Worm (Caenorhabditis elegans) whole organism, young adult: ENCODE measurements around the gene W02G9.4.

Experiments used
- B0035.1 ChIP-seq: sonication (generic microtip); optimal IDR thresholded peaks from 2 replicates; lab custom pipeline; 2016; ENCODE audit warnings: missing genetic modification characterization, mild to moderate bottlenecking, missing compliant biosample characterization, missing genotype, missing genetic modification reagents
- C17E4.6 ChIP-seq: fragments of 200-800 bp; sonication (Bioruptor generic); IDR thresholded peaks from 2 replicates; pipeline ENCODE4 v1.3.6; 2022; ENCODE audit warnings: missing genetic modification reagents, missing genetic modification characterization, missing compliant biosample characterization
- D2030.7 ChIP-seq: fragments of 200-800 bp; sonication (Bioruptor generic); IDR thresholded peaks from 2 replicates; pipeline ENCODE4 v1.3.6; 2022; ENCODE audit warnings: missing genetic modification reagents, missing genetic modification characterization, missing compliant biosample characterization
- F10E7.11 ChIP-seq: sonication (generic microtip); optimal IDR thresholded peaks from 2 replicates; lab custom pipeline; 2017; ENCODE audit warnings: mild to moderate bottlenecking, missing genetic modification characterization, moderate library complexity, missing compliant biosample characterization
- F22D6.2 ChIP-seq: sonication (generic microtip); optimal IDR thresholded peaks from 2 replicates; lab custom pipeline; 2016; ENCODE audit warnings: mild to moderate bottlenecking, missing genetic modification characterization, missing compliant biosample characterization
- F23B12.7 ChIP-seq: sonication (generic microtip); optimal IDR thresholded peaks from 2 replicates; lab custom pipeline; 2017; ENCODE audit warnings: missing genetic modification characterization, mild to moderate bottlenecking, missing compliant biosample characterization, antibody characterized with exemption, moderate library complexity; ENCODE audit not compliant: insufficient read depth
- F33H1.4 ChIP-seq: fragments of 200-800 bp; sonication (Bioruptor generic); IDR thresholded peaks from 2 replicates; pipeline ENCODE4 v1.3.6; 2022; ENCODE audit warnings: missing genetic modification reagents, missing genetic modification characterization, missing compliant biosample characterization
- F39B2.1 ChIP-seq: fragments of 200-800 bp; sonication (Bioruptor generic); IDR thresholded peaks from 2 replicates; pipeline ENCODE4 v1.3.6; 2022; ENCODE audit warnings: missing genetic modification reagents, missing genetic modification characterization, missing compliant biosample characterization
- F52B5.7 ChIP-seq: sonication (generic microtip); optimal IDR thresholded peaks from 2 replicates; lab custom pipeline; 2016; ENCODE audit warnings: mild to moderate bottlenecking, missing genetic modification characterization, missing compliant biosample characterization
- F57A8.1 ChIP-seq: fragments of 200-800 bp; sonication (Bioruptor generic); optimal IDR thresholded peaks from 2 replicates; lab custom pipeline; 2018; ENCODE audit warnings: mild to moderate bottlenecking, missing genetic modification characterization, moderate library complexity, missing compliant biosample characterization
- T26A5.8 ChIP-seq: sonication (generic microtip); optimal IDR thresholded peaks from 2 replicates; lab custom pipeline; 2016; ENCODE audit warnings: missing genetic modification characterization, missing compliant biosample characterization
- Y53G8AR.9 ChIP-seq: fragments of 200-800 bp; sonication (Bioruptor generic); conservative IDR thresholded peaks from 2 replicates; pipeline ENCODE4 v1.3.6; 2022; ENCODE audit warnings: missing genetic modification reagents, missing genetic modification characterization, missing compliant biosample characterization
- Y95B8A.8 ChIP-seq: fragments of 200-800 bp; sonication (Bioruptor generic); IDR thresholded peaks from 2 replicates; pipeline ENCODE4 v1.3.6; 2022; ENCODE audit warnings: missing genetic modification reagents, missing genetic modification characterization, missing compliant biosample characterization
- aptf-2 ChIP-seq: fragments of 200-800 bp; sonication (Bioruptor generic); conservative IDR thresholded peaks from 2 replicates; pipeline ENCODE4 v1.3.6; 2022; ENCODE audit warnings: missing genetic modification reagents, missing genetic modification characterization, missing compliant biosample characterization
- bed-1 ChIP-seq: fragments of 200-800 bp; sonication (Bioruptor generic); IDR thresholded peaks from 2 replicates; pipeline ENCODE4 v1.3.6; 2022; ENCODE audit warnings: missing genetic modification reagents, missing genetic modification characterization, missing compliant biosample characterization
- cebp-1 ChIP-seq, 2 experiments: fragments of 200-800 bp in 1 of 2; sonication (Bioruptor generic) in 1 of 2; sonication (generic microtip) in 1 of 2; IDR thresholded peaks in 1 of 2; optimal IDR thresholded peaks in 1 of 2; 2 replicates each; pipeline versions ENCODE4 v1.3.6 to Lab custom; 2017 to 2022; ENCODE audit warnings: missing compliant biosample characterization in 2 of 2, missing genetic modification characterization in 2 of 2, mild to moderate bottlenecking in 1 of 2, missing genetic modification reagents in 1 of 2, moderate library complexity in 1 of 2
- ceh-100 ChIP-seq: fragments of 200-800 bp; sonication (Bioruptor generic); IDR thresholded peaks from 2 replicates; pipeline ENCODE4 v1.3.6; 2022; ENCODE audit warnings: missing genetic modification reagents, missing genetic modification characterization, missing compliant biosample characterization
- ceh-91 ChIP-seq: fragments of 200-800 bp; sonication (Bioruptor generic); IDR thresholded peaks from 2 replicates; pipeline ENCODE4 v1.3.6; 2022; ENCODE audit warnings: missing genetic modification reagents, missing genetic modification characterization, missing compliant biosample characterization
- die-1 ChIP-seq: sonication (generic microtip); optimal IDR thresholded peaks from 2 replicates; lab custom pipeline; 2016; ENCODE audit warnings: missing genotype, mild to moderate bottlenecking, missing genetic modification characterization, missing compliant biosample characterization
- egl-18 ChIP-seq: fragments of 200-800 bp; sonication (Bioruptor generic); IDR thresholded peaks from 2 replicates; pipeline ENCODE4 v1.3.6; 2022; ENCODE audit warnings: missing genetic modification reagents, missing genetic modification characterization, missing compliant biosample characterization
- fkh-3 ChIP-seq: sonication (generic microtip); optimal IDR thresholded peaks from 2 replicates; lab custom pipeline; 2016; ENCODE audit warnings: mild to moderate bottlenecking, missing genetic modification characterization, missing compliant biosample characterization
- him-1 ChIP-seq: sonication (generic microtip); optimal IDR thresholded peaks from 2 replicates; lab custom pipeline; 2016; ENCODE audit warnings: missing genotype, missing genetic modification reagents, missing genetic modification characterization, missing compliant biosample characterization
- hlh-12 ChIP-seq: sonication (generic microtip); optimal IDR thresholded peaks from 2 replicates; lab custom pipeline; 2016; ENCODE audit warnings: missing genetic modification characterization, missing compliant biosample characterization
- hmg-20 ChIP-seq: fragments of 200-800 bp; sonication (Bioruptor generic); IDR thresholded peaks from 2 replicates; pipeline ENCODE4 v1.3.6; 2022; ENCODE audit warnings: missing genetic modification reagents, missing genetic modification characterization, missing compliant biosample characterization
- hrde-1 ChIP-seq: sonication (generic microtip); optimal IDR thresholded peaks from 2 replicates; lab custom pipeline; 2016; ENCODE audit warnings: missing genetic modification characterization, mild to moderate bottlenecking, missing compliant biosample characterization, moderate library complexity, missing genotype, missing genetic modification reagents, borderline replicate concordance
- hsf-1 ChIP-seq: fragments of 200-800 bp; sonication (Bioruptor generic); IDR thresholded peaks from 2 replicates; pipeline ENCODE4 v1.3.6; 2022; ENCODE audit warnings: missing genetic modification reagents, missing genetic modification characterization, missing compliant biosample characterization
- let-607 ChIP-seq, 2 experiments: fragments of 200-800 bp in 1 of 2; sonication (Bioruptor generic) in 1 of 2; sonication (generic microtip) in 1 of 2; optimal IDR thresholded peaks; 2 replicates each; lab custom pipeline; 2016 to 2018; ENCODE audit warnings: mild to moderate bottlenecking in 2 of 2, missing compliant biosample characterization in 2 of 2, missing genetic modification characterization in 2 of 2, moderate library complexity in 2 of 2, missing genotype in 1 of 2
- lin-26 ChIP-seq: fragments of 200-800 bp; sonication (Bioruptor generic); IDR thresholded peaks from 2 replicates; pipeline ENCODE4 v1.3.6; 2022; ENCODE audit warnings: missing genetic modification reagents, missing genetic modification characterization, missing compliant biosample characterization
- lin-40 ChIP-seq: sonication (generic microtip); optimal IDR thresholded peaks from 2 replicates; lab custom pipeline; 2016; ENCODE audit warnings: missing genetic modification characterization, mild to moderate bottlenecking, missing compliant biosample characterization, missing genotype, missing genetic modification reagents
- lin-54 ChIP-seq: fragments of 200-800 bp; sonication (Bioruptor generic); optimal IDR thresholded peaks from 2 replicates; lab custom pipeline; 2018; ENCODE audit warnings: mild to moderate bottlenecking, missing genetic modification characterization, missing compliant biosample characterization
- madf-10 ChIP-seq: sonication (generic microtip); optimal IDR thresholded peaks from 2 replicates; lab custom pipeline; 2016; ENCODE audit warnings: mild to moderate bottlenecking, missing genetic modification characterization, missing compliant biosample characterization
- madf-8 ChIP-seq: fragments of 200-800 bp; sonication (Bioruptor generic); conservative IDR thresholded peaks from 2 replicates; pipeline ENCODE4 v1.3.6; 2022; ENCODE audit warnings: missing genetic modification reagents, missing genetic modification characterization, missing compliant biosample characterization
- mxl-1 ChIP-seq: sonication (generic microtip); optimal IDR thresholded peaks from 2 replicates; lab custom pipeline; 2016; ENCODE audit warnings: missing genetic modification characterization, missing compliant biosample characterization
- nfya-2 ChIP-seq: fragments of 200-800 bp; sonication (Bioruptor generic); IDR thresholded peaks from 2 replicates; pipeline ENCODE4 v1.3.6; 2022; ENCODE audit warnings: missing genetic modification reagents, missing genetic modification characterization, missing compliant biosample characterization
- nfyb-1 ChIP-seq: fragments of 200-800 bp; sonication (Bioruptor generic); IDR thresholded peaks from 2 replicates; pipeline ENCODE4 v1.3.6; 2022; ENCODE audit warnings: missing genetic modification reagents, missing genetic modification characterization, missing compliant biosample characterization
- nhr-120 ChIP-seq: fragments of 200-800 bp; sonication (Bioruptor generic); IDR thresholded peaks from 2 replicates; pipeline ENCODE4 v1.3.6; 2022; ENCODE audit warnings: missing genetic modification characterization, missing compliant biosample characterization
- rcor-1 ChIP-seq: fragments of 200-800 bp; sonication (Bioruptor generic); IDR thresholded peaks from 2 replicates; pipeline ENCODE4 v1.3.6; 2022; ENCODE audit warnings: missing genetic modification reagents, missing genetic modification characterization, missing compliant biosample characterization
- rpc-1 ChIP-seq, 2 experiments: fragments of 150-350 bp in 1 of 2; sonication (generic microtip) in 1 of 2; optimal IDR thresholded peaks; 2 replicates each; lab custom pipeline; 2014 to 2018; ENCODE audit warnings: missing biosample characterization in 1 of 2, missing genetic modification characterization in 1 of 2, missing genetic modification reagents in 1 of 2, missing genotype in 1 of 2
- snpc-3.4 ChIP-seq: sonication (generic microtip); optimal IDR thresholded peaks from 2 replicates; lab custom pipeline; 2017; ENCODE audit warnings: missing genetic modification characterization, mild to moderate bottlenecking, missing compliant biosample characterization, antibody characterized with exemption, moderate library complexity, missing genotype, missing genetic modification reagents
- somi-1 ChIP-seq: fragments of 200-800 bp; sonication (Bioruptor generic); optimal IDR thresholded peaks from 2 replicates; lab custom pipeline; 2018; ENCODE audit warnings: mild to moderate bottlenecking, missing genetic modification characterization, missing compliant biosample characterization
- sptf-2 ChIP-seq: fragments of 200-800 bp; sonication (Bioruptor generic); optimal IDR thresholded peaks from 2 replicates; lab custom pipeline; 2018; ENCODE audit warnings: mild to moderate bottlenecking, missing genetic modification characterization, missing compliant biosample characterization
- tlf-1 ChIP-seq: fragments of 200-800 bp; sonication (Bioruptor generic); optimal IDR thresholded peaks from 2 replicates; lab custom pipeline; 2018; ENCODE audit warnings: mild to moderate bottlenecking, missing genetic modification characterization, missing compliant biosample characterization
- unc-62 ChIP-seq: fragments of 150-350 bp; optimal IDR thresholded peaks from 2 replicates; lab custom pipeline; 2014; ENCODE audit warnings: missing biosample characterization, missing genetic modification reagents, missing genetic modification characterization
- zim-3 ChIP-seq: sonication (generic microtip); optimal IDR thresholded peaks from 2 replicates; lab custom pipeline; 2017; ENCODE audit warnings: mild to moderate bottlenecking, missing genetic modification characterization, moderate library complexity, missing compliant biosample characterization
- ztf-18 ChIP-seq: sonication (generic microtip); optimal IDR thresholded peaks from 2 replicates; lab custom pipeline; 2016; ENCODE audit warnings: missing genotype, mild to moderate bottlenecking, missing genetic modification characterization, missing compliant biosample characterization
- ztf-26 ChIP-seq: sonication (generic microtip); optimal IDR thresholded peaks from 2 replicates; lab custom pipeline; 2017; ENCODE audit warnings: missing genetic modification characterization, missing compliant biosample characterization

Gene W02G9.4

DNA sequence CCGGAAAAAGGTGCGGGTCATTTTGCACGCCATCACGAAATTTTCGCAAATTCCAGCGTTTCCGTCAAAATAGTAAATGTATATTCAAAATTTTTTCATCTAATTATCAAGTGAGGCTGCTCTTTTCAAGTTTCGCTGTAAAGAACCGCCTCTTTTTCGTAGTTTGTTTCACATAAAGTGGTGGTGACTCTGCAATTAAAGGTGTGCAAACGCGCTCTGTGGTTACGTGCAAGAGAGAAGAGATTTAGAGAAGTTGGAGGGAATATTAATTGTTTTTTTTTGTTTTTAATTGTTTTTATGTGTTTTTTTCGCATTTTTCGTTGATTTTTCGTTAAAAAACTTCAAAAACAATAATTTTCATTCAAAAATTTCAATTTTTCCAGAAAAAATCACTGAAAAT, 5.9 kb downstream of the W02G9.4 start, which contains the start of gene W02G9.3 (continued):
- TF ChIP-seq B0035.1 (tag; lab: Kevin White, UChicago): no peak
- TF ChIP-seq F23B12.7 (tag; lab: Kevin White, UChicago): peak; percentile 60
- TF ChIP-seq F57A8.1 (GFP tag; lab: Kevin White, UChicago): no peak
- TF ChIP-seq, all 124 proteins: peak for 35

DNA sequence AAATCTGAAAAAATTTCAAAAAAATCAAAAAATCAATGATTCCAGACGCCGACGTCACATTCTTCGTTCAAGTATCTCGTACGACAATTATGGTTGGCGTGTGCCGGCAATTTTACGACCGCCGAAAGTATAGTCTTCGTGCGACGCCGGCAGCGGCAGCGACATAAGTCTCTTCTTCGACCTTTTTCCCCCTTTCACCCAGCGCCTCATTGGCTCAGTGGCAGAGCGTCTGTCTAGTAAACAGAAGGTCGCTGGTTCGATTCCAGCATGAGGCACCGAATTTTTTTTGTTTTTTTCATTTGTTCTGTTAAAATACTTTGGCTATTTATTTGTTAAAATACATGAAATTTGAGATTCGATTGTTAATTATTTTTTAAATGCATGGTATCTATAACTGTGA, 7.1 kb downstream of the W02G9.4 start:
- TF ChIP-seq Y95B8A.8 (GFP tag; lab: Robert Waterston, UW) (peak; percentile 72; the same call in 1 of the 2 replicates), unc-62 (GFP tag; lab: Kevin White, UChicago) (no peak), F39B2.1 (GFP tag; lab: Robert Waterston, UW) (no peak), F33H1.4 (no peak), C17E4.6 (GFP tag; lab: Robert Waterston, UW) (no peak), rpc-1 (optimal IDR thresholded peaks at IDR 0.05; lab: Kevin White, UChicago) (peak; percentile 72), rpc-1 (tag; optimal IDR thresholded peaks at IDR 0.05; lab: Kevin White, UChicago) (peak; percentile 80), somi-1 (GFP tag; lab: Kevin White, UChicago) (no peak), zim-3 (tag; lab: Kevin White, UChicago) (no peak), sptf-2 (GFP tag; lab: Kevin White, UChicago) (no peak), cebp-1 (GFP tag; IDR thresholded peaks at IDR 0.05; lab: Robert Waterston, UW) (0 out of 2 replicates have a peak, but pooled peaks have one; percentile 13), cebp-1 (tag; optimal IDR thresholded peaks at IDR 0.05; lab: Kevin White, UChicago) (peak; percentile 66), ceh-100 (peak; percentile 74), F22D6.2 (no peak), ztf-18 (no peak), lin-54 (peak; percentile 54), lin-40 (tag; lab: Kevin White, UChicago) (peak; percentile 38), hsf-1 (GFP tag; lab: Robert Waterston, UW) (no peak), hmg-20 (GFP tag; lab: Robert Waterston, UW) (0 out of 2 replicates have a peak, but pooled peaks have one; percentile 37), egl-18 (GFP tag; lab: Robert Waterston, UW) (0 out of 2 replicates have a peak, but pooled peaks have one; percentile 34), D2030.7 (GFP tag; lab: Robert Waterston, UW) (peak; percentile 81), fkh-3 (tag; lab: Kevin White, UChicago) (no peak), F10E7.11 (tag; lab: Kevin White, UChicago) (no peak), bed-1 (GFP tag; lab: Robert Waterston, UW) (no peak), ceh-91 (GFP tag; lab: Robert Waterston, UW) (no peak), let-607 (tag; optimal IDR thresholded peaks at IDR 0.05; lab: Kevin White, UChicago) (no peak), T26A5.8 (tag; lab: Kevin White, UChicago) (no peak), ztf-26 (peak; percentile 7), nhr-120 (no peak), nfyb-1 (GFP tag; lab: Robert Waterston, UW) (peak; percentile 71), madf-10 (tag; lab: Kevin White, UChicago) (peak; percentile 16), hlh-12 (no peak), aptf-2 (GFP tag; lab: Robert Waterston, UW) (no peak), snpc-3.4 (tag; lab: Kevin White, UChicago) (peak; percentile 54), him-1 (tag; lab: Kevin White, UChicago) (peak; percentile 5), Y53G8AR.9 (GFP tag; lab: Robert Waterston, UW) (no peak), lin-26 (GFP tag; lab: Robert Waterston, UW) (peak; percentile 84), F57A8.1 (GFP tag; lab: Kevin White, UChicago) (no peak), nfya-2 (GFP tag; lab: Robert Waterston, UW) (no peak), mxl-1 (no peak), rcor-1 (GFP tag; lab: Robert Waterston, UW) (peak; percentile 76), madf-8 (no peak), hrde-1 (tag; lab: Kevin White, UChicago) (no peak), tlf-1 (GFP tag; lab: Kevin White, UChicago) (peak; percentile 23), die-1 (tag; lab: Kevin White, UChicago) (peak; percentile 67), F52B5.7 (no peak)
